Fruit fly (Drosophila melanogaster) whole organism, embryonic: ENCODE data around the gene Uro.

Experiments
- Atf3 ChIP-seq: fragments of 200-800 bp; sonication (Bioruptor generic); optimal IDR thresholded peaks from 3 replicates; lab custom pipeline; 2016; ENCODE audit warnings: missing biosample characterization, missing genetic modification characterization
- CG1024 ChIP-seq: fragments of 200-800 bp; sonication (Bioruptor generic); IDR thresholded peaks from 2 replicates; pipeline ENCODE4 v1.3.6; 2022; ENCODE audit warnings: missing biosample characterization, missing genetic modification characterization
- CG11093 ChIP-seq: fragments of 200-800 bp; sonication (Bioruptor generic); IDR thresholded peaks from 3 replicates; pipeline ENCODE4 v1.3.6; 2022; ENCODE audit warnings: missing biosample characterization, missing genetic modification characterization
- CG12659 ChIP-seq: fragments of 200-800 bp; sonication (Bioruptor generic); optimal IDR thresholded peaks from 3 replicates; lab custom pipeline; 2017; ENCODE audit warnings: mild to moderate bottlenecking, missing biosample characterization, missing genetic modification reagents, missing genetic modification characterization
- CG13287 ChIP-seq: fragments of 200-800 bp; sonication (Bioruptor generic); IDR thresholded peaks from 2 replicates; pipeline ENCODE4 v1.3.6; 2022; ENCODE audit warnings: missing biosample characterization, missing genetic modification characterization; ENCODE audit not compliant: partially characterized antibody
- CG13424 ChIP-seq: fragments of 200-800 bp; sonication (Bioruptor generic); optimal IDR thresholded peaks from 2 replicates; lab custom pipeline; 2019; ENCODE audit warnings: missing biosample characterization, mild to moderate bottlenecking, missing genetic modification characterization, moderate library complexity
- CG13894 ChIP-seq: fragments of 200-800 bp; sonication (Bioruptor generic); optimal IDR thresholded peaks from 3 replicates; lab custom pipeline; 2018; ENCODE audit warnings: missing biosample characterization, mild to moderate bottlenecking, missing genetic modification characterization, moderate library complexity
- CG15073 ChIP-seq: fragments of 200-800 bp; sonication (Bioruptor generic); optimal IDR thresholded peaks from 2 replicates; lab custom pipeline; 2016; ENCODE audit warnings: missing biosample characterization, missing genetic modification characterization
- CG15269 ChIP-seq: fragments of 200-800 bp; sonication (Bioruptor generic); optimal IDR thresholded peaks from 2 replicates; lab custom pipeline; 2018; ENCODE audit warnings: missing biosample characterization, mild to moderate bottlenecking, missing genetic modification characterization, moderate library complexity
- CG15696 ChIP-seq: fragments of 200-800 bp; sonication (Bioruptor generic); optimal IDR thresholded peaks from 2 replicates; lab custom pipeline; 2019; ENCODE audit warnings: missing biosample characterization, mild to moderate bottlenecking, missing genetic modification characterization, moderate library complexity
- CG32772 ChIP-seq: fragments of 200-800 bp; sonication (Bioruptor generic); IDR thresholded peaks from 2 replicates; pipeline ENCODE4 v1.3.6; 2022; ENCODE audit warnings: missing biosample characterization, missing genetic modification characterization
- CG4707 ChIP-seq: fragments of 200-800 bp; sonication (Bioruptor generic); optimal IDR thresholded peaks from 2 replicates; lab custom pipeline; 2018; ENCODE audit warnings: missing biosample characterization, mild to moderate bottlenecking, missing genetic modification characterization, moderate library complexity
- CG6654 ChIP-seq: fragments of 200-800 bp; sonication (Bioruptor generic); optimal IDR thresholded peaks from 2 replicates; lab custom pipeline; 2017; ENCODE audit warnings: missing biosample characterization, mild to moderate bottlenecking, missing genetic modification characterization
- CG6854 ChIP-seq: fragments of 200-800 bp; sonication (Bioruptor generic); optimal IDR thresholded peaks from 3 replicates; lab custom pipeline; 2017; ENCODE audit warnings: missing biosample characterization, mild to moderate bottlenecking, missing genetic modification characterization
- CG7357 ChIP-seq: fragments of 200-800 bp; sonication (Bioruptor generic); IDR thresholded peaks from 3 replicates; pipeline ENCODE4 v1.3.6; 2022; ENCODE audit warnings: missing biosample characterization, missing genetic modification characterization
- CG8924 ChIP-seq: fragments of 200-800 bp; optimal IDR thresholded peaks from 3 replicates; lab custom pipeline; 2019; ENCODE audit warnings: missing biosample characterization, mild to moderate bottlenecking, missing genetic modification characterization, moderate library complexity
- CG9609 ChIP-seq: fragments of 200-800 bp; sonication (Bioruptor generic); optimal IDR thresholded peaks from 3 replicates; lab custom pipeline; 2016; ENCODE audit warnings: missing biosample characterization, missing genetic modification characterization
- Dad ChIP-seq: fragments of 200-800 bp; sonication (Bioruptor generic); optimal IDR thresholded peaks from 3 replicates; lab custom pipeline; 2016; ENCODE audit warnings: missing biosample characterization, missing genetic modification characterization
- Doc2 ChIP-seq: fragments of 200-800 bp; sonication (Bioruptor generic); IDR thresholded peaks from 2 replicates; pipeline ENCODE4 v1.3.6; 2022; ENCODE audit warnings: missing biosample characterization, missing genetic modification characterization
- Fer1 ChIP-seq: fragments of 200-800 bp; sonication (Bioruptor generic); optimal IDR thresholded peaks from 2 replicates; lab custom pipeline; 2017; ENCODE audit warnings: missing biosample characterization, mild to moderate bottlenecking, missing genetic modification characterization
- Gsc ChIP-seq: fragments of 200-800 bp; sonication (Bioruptor generic); IDR thresholded peaks from 2 replicates; pipeline ENCODE4 v1.3.6; 2022; ENCODE audit warnings: missing biosample characterization, missing genetic modification characterization
- Gug ChIP-seq: fragments of 200-800 bp; sonication (Bioruptor generic); IDR thresholded peaks from 4 replicates; pipeline ENCODE4 v1.3.6; 2022; ENCODE audit warnings: missing biosample characterization, missing genetic modification characterization
- Hmr ChIP-seq: fragments of 200-800 bp; sonication (Bioruptor generic); optimal IDR thresholded peaks from 3 replicates; lab custom pipeline; 2017; ENCODE audit warnings: mild to moderate bottlenecking, missing biosample characterization, missing genetic modification reagents, missing genetic modification characterization
- MBD-R2 ChIP-seq: fragments of 200-800 bp; sonication (Bioruptor generic); IDR thresholded peaks from 2 replicates; pipeline ENCODE4 v1.3.6; 2022; ENCODE audit warnings: missing biosample characterization, missing genetic modification characterization
- MESR4 ChIP-seq: fragments of 200-800 bp; sonication (Bioruptor generic); optimal IDR thresholded peaks from 2 replicates; lab custom pipeline; 2018; ENCODE audit warnings: missing biosample characterization, mild to moderate bottlenecking, missing genetic modification characterization, moderate library complexity
- Meics ChIP-seq: fragments of 200-800 bp; sonication (Bioruptor generic); optimal IDR thresholded peaks from 2 replicates; lab custom pipeline; 2017; ENCODE audit warnings: missing biosample characterization, mild to moderate bottlenecking, missing genetic modification characterization
- NC2β ChIP-seq: fragments of 200-800 bp; sonication (Bioruptor generic); optimal IDR thresholded peaks from 2 replicates; lab custom pipeline; 2016; ENCODE audit warnings: missing biosample characterization, missing genetic modification characterization
- Poxn ChIP-seq: fragments of 200-800 bp; sonication (Bioruptor generic); IDR thresholded peaks from 2 replicates; pipeline ENCODE4 v1.3.6; 2022; ENCODE audit warnings: missing biosample characterization, missing genetic modification characterization
- Sox100B ChIP-seq: fragments of 200-800 bp; sonication (Bioruptor generic); optimal IDR thresholded peaks from 3 replicates; lab custom pipeline; 2018; ENCODE audit warnings: missing biosample characterization, mild to moderate bottlenecking, missing genetic modification characterization
- TFAM ChIP-seq: fragments of 200-800 bp; sonication (Bioruptor generic); optimal IDR thresholded peaks from 2 replicates; lab custom pipeline; 2017; ENCODE audit warnings: missing biosample characterization, missing genetic modification characterization, inconsistent platforms
- Usf ChIP-seq: fragments of 200-800 bp; sonication (Bioruptor generic); optimal IDR thresholded peaks from 2 replicates; lab custom pipeline; 2017; ENCODE audit warnings: missing genotype, missing biosample characterization, missing genetic modification characterization
- YL-1 ChIP-seq: fragments of 200-800 bp; sonication (Bioruptor generic); optimal IDR thresholded peaks from 3 replicates; lab custom pipeline; 2017; ENCODE audit warnings: missing biosample characterization, mild to moderate bottlenecking, missing genetic modification characterization
- ase ChIP-seq: fragments of 200-800 bp; sonication (Bioruptor generic); IDR thresholded peaks from 3 replicates; pipeline ENCODE4 v1.3.6; 2022; ENCODE audit warnings: missing biosample characterization, missing genetic modification characterization
- bigmax ChIP-seq: fragments of 200-800 bp; sonication (Bioruptor generic); optimal IDR thresholded peaks from 2 replicates; lab custom pipeline; 2018; ENCODE audit warnings: missing biosample characterization, mild to moderate bottlenecking, missing genetic modification characterization
- croc ChIP-seq: fragments of 200-800 bp; sonication (Bioruptor generic); conservative IDR thresholded peaks from 3 replicates; pipeline ENCODE4 v1.3.6; 2022; ENCODE audit warnings: missing biosample characterization, missing genetic modification characterization
- da ChIP-seq: fragments of 200-800 bp; sonication (Bioruptor generic); optimal IDR thresholded peaks from 2 replicates; lab custom pipeline; 2016; ENCODE audit warnings: missing biosample characterization, missing genetic modification characterization
- dati ChIP-seq: fragments of 200-800 bp; sonication (Bioruptor generic); IDR thresholded peaks from 2 replicates; pipeline ENCODE4 v1.3.6; 2022; ENCODE audit warnings: missing biosample characterization, missing genetic modification characterization
- ems ChIP-seq: fragments of 200-800 bp; sonication (Bioruptor generic); optimal IDR thresholded peaks from 3 replicates; lab custom pipeline; 2016; ENCODE audit warnings: missing biosample characterization, missing genetic modification characterization
- gsb-n ChIP-seq: fragments of 200-800 bp; sonication (Bioruptor generic); optimal IDR thresholded peaks from 3 replicates; lab custom pipeline; 2018; ENCODE audit warnings: missing biosample characterization, mild to moderate bottlenecking, missing genetic modification characterization
- gt ChIP-seq: fragments of 200-800 bp; sonication (Bioruptor generic); IDR thresholded peaks from 2 replicates; pipeline ENCODE4 v1.3.6; 2022; ENCODE audit warnings: missing biosample characterization, missing genetic modification characterization
- jing ChIP-seq: fragments of 200-800 bp; sonication (Bioruptor generic); optimal IDR thresholded peaks from 2 replicates; lab custom pipeline; 2018; ENCODE audit warnings: missing biosample characterization, mild to moderate bottlenecking, missing genetic modification characterization
- lilli ChIP-seq: fragments of 200-800 bp; sonication (Bioruptor generic); optimal IDR thresholded peaks from 3 replicates; lab custom pipeline; 2016; ENCODE audit warnings: missing biosample characterization, missing genetic modification characterization
- pros ChIP-seq: fragments of 200-800 bp; sonication (Bioruptor generic); optimal IDR thresholded peaks from 3 replicates; lab custom pipeline; 2019; ENCODE audit warnings: missing biosample characterization, mild to moderate bottlenecking, missing genetic modification characterization, moderate library complexity
- ro ChIP-seq: fragments of 200-800 bp; sonication (Bioruptor generic); IDR thresholded peaks from 2 replicates; pipeline ENCODE4 v1.3.6; 2022; ENCODE audit warnings: missing biosample characterization, missing genetic modification characterization
- sim ChIP-seq: fragments of 200-800 bp; sonication (Bioruptor generic); IDR thresholded peaks from 2 replicates; pipeline ENCODE4 v1.3.6; 2022; ENCODE audit warnings: missing biosample characterization, missing genetic modification characterization
- sr ChIP-seq: fragments of 200-800 bp; sonication (Bioruptor generic); IDR thresholded peaks from 3 replicates; pipeline ENCODE4 v1.3.6; 2022; ENCODE audit warnings: missing biosample characterization, missing genetic modification characterization
- ttk ChIP-seq: fragments of 200-800 bp; sonication (Bioruptor generic); IDR thresholded peaks from 2 replicates; pipeline ENCODE4 v2.1.2; 2022; ENCODE audit warnings: missing biosample characterization, missing genetic modification characterization
- vfl ChIP-seq: fragments of 200-800 bp; sonication (Bioruptor generic); optimal IDR thresholded peaks from 2 replicates; lab custom pipeline; 2016; ENCODE audit warnings: missing biosample characterization, missing genetic modification characterization
- vnd ChIP-seq: fragments of 200-800 bp; sonication (Bioruptor generic); IDR thresholded peaks from 3 replicates; pipeline ENCODE4 v1.3.6; 2022; ENCODE audit warnings: missing biosample characterization, missing genetic modification characterization; ENCODE audit not compliant: partially characterized antibody
- z ChIP-seq: fragments of 200-800 bp; sonication (Bioruptor generic); IDR thresholded peaks from 3 replicates; pipeline ENCODE4 v1.3.6; 2022; ENCODE audit warnings: missing biosample characterization, missing genetic modification characterization

The Uro gene

dm6 chr2L:7782788-7783401 lies 3.0 kb downstream of the Uro start, which contains the start of gene Brd7-9 (continued):
- peak; percentile 73 for TF ChIP-seq Hmr
- peak; percentile 80 for TF ChIP-seq Fer1 (GFP tag; lab: Kevin White, UChicago)
- peak; percentile 31; the same call in 1 of the 3 replicates for TF ChIP-seq vnd (GFP tag; lab: Robert Waterston, UW)
- peak; percentile 67 for TF ChIP-seq MBD-R2 (GFP tag; lab: Robert Waterston, UW)
- 0 out of 2 replicates have a peak, but pooled peaks have one; percentile 14 for TF ChIP-seq Poxn (GFP tag; lab: Robert Waterston, UW)
- peak; percentile 88 for TF ChIP-seq YL-1 (GFP tag; lab: Kevin White, UChicago)
- no peak for TF ChIP-seq CG15073 (GFP tag; lab: Kevin White, UChicago)
- no peak for TF ChIP-seq gt (GFP tag; lab: Robert Waterston, UW)
- peak; percentile 28 for TF ChIP-seq Atf3 (GFP tag; lab: Kevin White, UChicago)
- TF ChIP-seq Gsc, result no peak
- TF ChIP-seq sim (GFP tag; lab: Robert Waterston, UW), result peak; percentile 67
- TF ChIP-seq CG13287 (GFP tag; lab: Robert Waterston, UW), result peak; percentile 65
- peak; percentile 39 for TF ChIP-seq CG9609 (GFP tag; lab: Kevin White, UChicago)
- peak; percentile 28 for TF ChIP-seq jing (GFP tag; lab: Kevin White, UChicago)
- peak; percentile 75 for TF ChIP-seq ems (GFP tag; lab: Kevin White, UChicago)
- peak; percentile 68 for TF ChIP-seq CG8924 (tag; lab: Kevin White, UChicago)
- TF ChIP-seq ase (GFP tag; lab: Robert Waterston, UW), result peak; percentile 80; the same call in 2 of the 3 replicates
- TF ChIP-seq Gug (GFP tag; lab: Robert Waterston, UW), result peak; percentile 46; the same call in 2 of the 4 replicates
- TF ChIP-seq CG15269, result peak; percentile 74
- peak; percentile 59; the same call in 2 of the 3 replicates for TF ChIP-seq sr (GFP tag; lab: Robert Waterston, UW)
- peak; percentile 62 for TF ChIP-seq CG12659 (GFP tag; lab: Kevin White, UChicago)
- peak; percentile 98 for TF ChIP-seq MESR4 (GFP tag; lab: Kevin White, UChicago)
- TF ChIP-seq ro, result no peak
- peak; percentile 70 for TF ChIP-seq CG6854 (GFP tag; lab: Kevin White, UChicago)
- TF ChIP-seq CG4707 (GFP tag; lab: Kevin White, UChicago), result peak; percentile 48
- no peak for TF ChIP-seq CG15696
- peak; percentile 80 for TF ChIP-seq Meics (GFP tag; lab: Kevin White, UChicago)
- TF ChIP-seq pros (GFP tag; lab: Kevin White, UChicago), result no peak
- TF ChIP-seq Usf (GFP tag; lab: Kevin White, UChicago), result peak; percentile 15
- TF ChIP-seq Dad (GFP tag; lab: Kevin White, UChicago), result peak; percentile 59
- peak; percentile 65 for TF ChIP-seq CG32772 (GFP tag; lab: Robert Waterston, UW)
- no peak for TF ChIP-seq Doc2
- peak; percentile 18 for TF ChIP-seq CG6654 (GFP tag; lab: Kevin White, UChicago)
- no peak for TF ChIP-seq bigmax
- TF ChIP-seq dati (GFP tag; lab: Robert Waterston, UW), result peak; percentile 80
- peak; percentile 71 for TF ChIP-seq ttk (GFP tag; lab: Robert Waterston, UW)
- TF ChIP-seq CG7357 (GFP tag; lab: Robert Waterston, UW), result peak; percentile 49; the same call in 1 of the 3 replicates
- peak; percentile 73 for TF ChIP-seq lilli (GFP tag; lab: Kevin White, UChicago)
- TF ChIP-seq gsb-n (tag; lab: Kevin White, UChicago), result peak; percentile 16
- TF ChIP-seq NC2β (GFP tag; lab: Kevin White, UChicago), result peak; percentile 43
- peak; percentile 59; the same call in 1 of the 3 replicates for TF ChIP-seq CG11093
- TF ChIP-seq CG13424 (tag; lab: Kevin White, UChicago), result peak; percentile 54
- TF ChIP-seq z (GFP tag; lab: Robert Waterston, UW), result no peak
- 0 out of 2 replicates have a peak, but pooled peaks have one; percentile 28 for TF ChIP-seq CG1024 (GFP tag; lab: Robert Waterston, UW)
- no peak for TF ChIP-seq CG13894 (tag; lab: Kevin White, UChicago)
- no peak for TF ChIP-seq TFAM (GFP tag; lab: Kevin White, UChicago)
- TF ChIP-seq croc (GFP tag; lab: Robert Waterston, UW), result peak; percentile 44
- peak; percentile 55 for TF ChIP-seq Sox100B (GFP tag; lab: Kevin White, UChicago)
- no peak for TF ChIP-seq vfl (GFP tag; lab: Kevin White, UChicago)
- TF ChIP-seq da (GFP tag; lab: Kevin White, UChicago), result no peak
